Fruit fly (Drosophila melanogaster): Measurements from ENCODE around the gene RpS21.

Gene RpS21

dm6 chr2L:2806190-2806763 is 49.6 kb upstream of the RpS21 start:
- TF ChIP-seq Atf-2 (GFP tag; optimal IDR thresholded peaks at IDR 0.05) = no peak
- TF ChIP-seq BtbVII (GFP tag; optimal IDR thresholded peaks at IDR 0.05) = peak; percentile 13
- peak; percentile 39; the same call in 1 of the 2 replicates for TF ChIP-seq crol (GFP tag; IDR thresholded peaks at IDR 0.05)
- 0 out of 3 replicates have a peak, but pooled peaks have one; percentile 26 for TF ChIP-seq CG11560 (tag; IDR thresholded peaks at IDR 0.05)
- TF ChIP-seq cwo (GFP tag; optimal IDR thresholded peaks at IDR 0.05) = peak; percentile 38
- TF ChIP-seq Ets65A (GFP tag) = no peak
- no peak for TF ChIP-seq CG16779 (GFP tag; IDR thresholded peaks at IDR 0.05)
- no peak for TF ChIP-seq CG31441 (GFP tag; IDR thresholded peaks at IDR 0.05)
- TF ChIP-seq CG7987 (GFP tag; optimal IDR thresholded peaks at IDR 0.05) = peak; percentile 87
- 0 out of 4 replicates have a peak, but pooled peaks have one; percentile 16 for TF ChIP-seq chinmo (GFP tag; IDR thresholded peaks at IDR 0.05; ENCODE audit: partially characterized antibody)
- TF ChIP-seq CG4328 (GFP tag; optimal IDR thresholded peaks at IDR 0.05) = no peak
- TF ChIP-seq bsh (GFP tag; optimal IDR thresholded peaks at IDR 0.05) = peak in 1 of 2 experiments; percentile 63
- TF ChIP-seq nom (GFP tag; optimal IDR thresholded peaks at IDR 0.05) = peak; percentile 96

dm6 chr2L:2807597-2807996 is 48.3 kb upstream of the RpS21 start:
- TF ChIP-seq pfk (GFP tag; optimal IDR thresholded peaks at IDR 0.05) = no peak
- TF ChIP-seq wek (GFP tag; optimal IDR thresholded peaks at IDR 0.05) = no peak
- no peak for TF ChIP-seq HHEX (GFP tag; optimal IDR thresholded peaks at IDR 0.05)
- TF ChIP-seq grn (GFP tag; optimal IDR thresholded peaks at IDR 0.05) = peak; percentile 10
- TF ChIP-seq dmrt99B (tag; optimal IDR thresholded peaks at IDR 0.05) = no peak
- peak; percentile 42 for TF ChIP-seq mirr (GFP tag; optimal IDR thresholded peaks at IDR 0.05)
- TF ChIP-seq sug (tag; optimal IDR thresholded peaks at IDR 0.05) = peak; percentile 58
- no peak for TF ChIP-seq CG11696 (GFP tag; IDR thresholded peaks at IDR 0.05)
- peak; percentile 64 for TF ChIP-seq CG34376 (GFP tag; optimal IDR thresholded peaks at IDR 0.05)
- no peak for TF ChIP-seq Dll (GFP tag; IDR thresholded peaks at IDR 0.05; ENCODE audit: partially characterized antibody)
- peak; percentile 53 for TF ChIP-seq gsb-n (tag; optimal IDR thresholded peaks at IDR 0.05)
- TF ChIP-seq sens (GFP tag) = peak; percentile 13
- no peak for TF ChIP-seq al (GFP tag; IDR thresholded peaks at IDR 0.05)
- TF ChIP-seq CG7987 (GFP tag; optimal IDR thresholded peaks at IDR 0.05) = peak; percentile 7
- no peak for TF ChIP-seq Elba2 (GFP tag; optimal IDR thresholded peaks at IDR 0.05)
- TF ChIP-seq exex (tag; optimal IDR thresholded peaks at IDR 0.05) = peak; percentile 78

- TF ChIP-seq CG13287 (GFP tag; IDR thresholded peaks at IDR 0.05; ENCODE audit: partially characterized antibody) = peak; percentile 37; the same call in 1 of the 2 replicates
- no peak for TF ChIP-seq grn (GFP tag; optimal IDR thresholded peaks at IDR 0.05)
- TF ChIP-seq Pdp1 (GFP tag; optimal IDR thresholded peaks at IDR 0.05) = peak in 1 of 2 experiments; percentile 33
- 0 out of 3 replicates have a peak, but pooled peaks have one; percentile 25 for TF ChIP-seq CG6791 (GFP tag; IDR thresholded peaks at IDR 0.05; ENCODE audit: partially characterized antibody)
- peak; percentile 73 for TF ChIP-seq cad (GFP tag; optimal IDR thresholded peaks at IDR 0.05)
- TF ChIP-seq dysf (GFP tag; IDR thresholded peaks at IDR 0.05) = no peak
- TF ChIP-seq D19A (tag; optimal IDR thresholded peaks at IDR 0.05) = no peak
- TF ChIP-seq CG33557 (GFP tag; optimal IDR thresholded peaks at IDR 0.05) = no peak
- no peak for TF ChIP-seq HLHmδ (GFP tag; optimal IDR thresholded peaks at IDR 0.05)
- no peak for TF ChIP-seq sens-2 (GFP tag; IDR thresholded peaks at IDR 0.05)
- TF ChIP-seq seq (GFP tag; IDR thresholded peaks at IDR 0.05) = no peak
- TF ChIP-seq CG1233 (GFP tag; optimal IDR thresholded peaks at IDR 0.05) = no peak
- TF ChIP-seq caup (GFP tag; optimal IDR thresholded peaks at IDR 0.05; ENCODE audit: severe bottlenecking) = peak; percentile 17
- TF ChIP-seq lab (GFP tag; optimal IDR thresholded peaks at IDR 0.05) = peak; percentile 75
- TF ChIP-seq cwo (GFP tag; optimal IDR thresholded peaks at IDR 0.05) = peak; percentile 38
- TF ChIP-seq Nf-YB (GFP tag; optimal IDR thresholded peaks at IDR 0.05) = peak; percentile 44
- TF ChIP-seq sug (tag; optimal IDR thresholded peaks at IDR 0.05) = peak; percentile 90
- TF ChIP-seq CG34376 (GFP tag; optimal IDR thresholded peaks at IDR 0.05) = peak; percentile 42
- peak; percentile 58 for TF ChIP-seq Med (GFP tag)
- TF ChIP-seq CG11247 (GFP tag; IDR thresholded peaks at IDR 0.05) = no peak
- TF ChIP-seq Jarid2 (GFP tag; optimal IDR thresholded peaks at IDR 0.05) = peak; percentile 56
- 0 out of 4 replicates have a peak, but pooled peaks have one; percentile 43 for TF ChIP-seq chinmo (GFP tag; IDR thresholded peaks at IDR 0.05; ENCODE audit: partially characterized antibody)
These were observed 47.7 kb upstream of the RpS21 start for dm6 chr2L:2808038-2808699.

Measured in whole organism, embryonic.